Fruit fly (Drosophila melanogaster): Measurements from ENCODE around the gene Hmgcr.
A peak's percentile ranks its signal among the peaks of the same experiment; 100 is the strongest.

The Hmgcr gene

dm6 chr3R:23752728-23753127 is 19.6 kb downstream of the Hmgcr start, which contains the start of the genes RanBP3 and Rpt5 (continued):
- TF ChIP-seq trh (GFP tag; optimal IDR thresholded peaks at IDR 0.05) = peak; percentile 18
- no peak for TF ChIP-seq CG33557 (GFP tag; optimal IDR thresholded peaks at IDR 0.05)

- TF ChIP-seq Lim3 (GFP tag; IDR thresholded peaks at IDR 0.05) = peak; percentile 81
- TF ChIP-seq Myb (GFP tag; optimal IDR thresholded peaks at IDR 0.05) = peak; percentile 88
- no peak for TF ChIP-seq pita (GFP tag; optimal IDR thresholded peaks at IDR 0.05)
- TF ChIP-seq ham (GFP tag; IDR thresholded peaks at IDR 0.05) = peak; percentile 87
- peak; percentile 53; the same call in 2 of the 3 replicates for TF ChIP-seq CG16813 (GFP tag; IDR thresholded peaks at IDR 0.05; ENCODE audit: partially characterized antibody)
- peak; percentile 70 for TF ChIP-seq Sry-β (GFP tag; optimal IDR thresholded peaks at IDR 0.05)
- peak; percentile 96 for TF ChIP-seq zfh1 (GFP tag; IDR thresholded peaks at IDR 0.05)
- peak; percentile 83 for TF ChIP-seq grn (GFP tag; optimal IDR thresholded peaks at IDR 0.05)
- peak; percentile 93 for TF ChIP-seq HmgD (GFP tag; optimal IDR thresholded peaks at IDR 0.05)
- no peak for TF ChIP-seq Hr39 (optimal IDR thresholded peaks at IDR 0.05)
- peak; percentile 99 for TF ChIP-seq Xbp1 (GFP tag; optimal IDR thresholded peaks at IDR 0.05)
- peak; percentile 96 for TF ChIP-seq Mes4 (GFP tag; optimal IDR thresholded peaks at IDR 0.05)
- TF ChIP-seq nerfin-1 (tag; optimal IDR thresholded peaks at IDR 0.05) = peak; percentile 98
- no peak for TF ChIP-seq abd-A (tag; optimal IDR thresholded peaks at IDR 0.05)
- TF ChIP-seq CG31388 (GFP tag; optimal IDR thresholded peaks at IDR 0.05) = peak; percentile 96
- peak; percentile 97 for TF ChIP-seq CG4854 (GFP tag; optimal IDR thresholded peaks at IDR 0.05)
- no peak for TF ChIP-seq HLH4C (GFP tag; IDR thresholded peaks at IDR 0.05; ENCODE audit: partially characterized antibody)
- TF ChIP-seq seq (GFP tag; IDR thresholded peaks at IDR 0.05) = peak; percentile 95
- peak; percentile 93 for TF ChIP-seq CG6654 (GFP tag; optimal IDR thresholded peaks at IDR 0.05)
- peak; percentile 99 for TF ChIP-seq CG3281 (GFP tag; optimal IDR thresholded peaks at IDR 0.05)
- TF ChIP-seq org-1 (GFP tag; optimal IDR thresholded peaks at IDR 0.05) = peak; percentile 98
- peak; percentile 98 for TF ChIP-seq chn (GFP tag; optimal IDR thresholded peaks at IDR 0.05)
- peak; percentile 97 for TF ChIP-seq CG3407 (GFP tag; optimal IDR thresholded peaks at IDR 0.05)
- TF ChIP-seq ash1 (GFP tag; optimal IDR thresholded peaks at IDR 0.05) = peak; percentile 71
- TF ChIP-seq CG18764 (GFP tag; optimal IDR thresholded peaks at IDR 0.05) = peak; percentile 96
- TF ChIP-seq nerfin-2 (GFP tag; IDR thresholded peaks at IDR 0.05; ENCODE audit: partially characterized antibody) = no peak
- TF ChIP-seq CG14050 (GFP tag; IDR thresholded peaks at IDR 0.05) = peak; percentile 93
- peak; percentile 98 for TF ChIP-seq CG9817 (tag; optimal IDR thresholded peaks at IDR 0.05)
- peak; percentile 95 for TF ChIP-seq ab (GFP tag; optimal IDR thresholded peaks at IDR 0.05)
- peak; percentile 99 for TF ChIP-seq CG16815 (GFP tag; optimal IDR thresholded peaks at IDR 0.05)
- peak; percentile 96 for TF ChIP-seq vvl (GFP tag; IDR thresholded peaks at IDR 0.05)
- peak; percentile 98 to 99 for TF ChIP-seq dpn (GFP tag; optimal IDR thresholded peaks at IDR 0.05)
- TF ChIP-seq yki (optimal IDR thresholded peaks at IDR 0.05) = no peak
- TF ChIP-seq Fer2 (tag; optimal IDR thresholded peaks at IDR 0.05) = peak; percentile 97
- peak; percentile 96; the same call in 1 of the 2 replicates for TF ChIP-seq ranshi (GFP tag; IDR thresholded peaks at IDR 0.05)
- TF ChIP-seq CG10565 (GFP tag; optimal IDR thresholded peaks at IDR 0.05) = peak; percentile 92
- TF ChIP-seq CG4707 (GFP tag; optimal IDR thresholded peaks at IDR 0.05) = peak; percentile 89
- TF ChIP-seq al (GFP tag; IDR thresholded peaks at IDR 0.05) = peak; percentile 94
- peak; percentile 93 for TF ChIP-seq CG8359 (GFP tag; optimal IDR thresholded peaks at IDR 0.05; ENCODE audit: borderline replicate concordance)
- TF ChIP-seq Side (GFP tag; optimal IDR thresholded peaks at IDR 0.05) = peak; percentile 96
- TF ChIP-seq lbe (GFP tag; optimal IDR thresholded peaks at IDR 0.05) = peak; percentile 95
- TF ChIP-seq en (GFP tag; optimal IDR thresholded peaks at IDR 0.05) = peak; percentile 92
- TF ChIP-seq Pdp1 (GFP tag; optimal IDR thresholded peaks at IDR 0.05) = peak; percentile 99
- peak; percentile 90 for TF ChIP-seq Doc2 (GFP tag; IDR thresholded peaks at IDR 0.05)
- TF ChIP-seq ems (GFP tag; optimal IDR thresholded peaks at IDR 0.05) = peak; percentile 98
- peak in 1 of 2 experiments; percentile 75 for TF ChIP-seq eve (GFP tag; optimal IDR thresholded peaks at IDR 0.05)
Observed at dm6 chr3R:23757912-23758607, 24.9 kb downstream of the Hmgcr start, which contains the start of the genes PTPMT1 and Hrd3. Gene PTPMT1 (plus strand): TSS chr3R:23758339. Gene Hrd3 (minus strand): TSS chr3R:23758557.
